Worm (Caenorhabditis elegans): ENCODE measurements around the gene rps-12.

DNA sequence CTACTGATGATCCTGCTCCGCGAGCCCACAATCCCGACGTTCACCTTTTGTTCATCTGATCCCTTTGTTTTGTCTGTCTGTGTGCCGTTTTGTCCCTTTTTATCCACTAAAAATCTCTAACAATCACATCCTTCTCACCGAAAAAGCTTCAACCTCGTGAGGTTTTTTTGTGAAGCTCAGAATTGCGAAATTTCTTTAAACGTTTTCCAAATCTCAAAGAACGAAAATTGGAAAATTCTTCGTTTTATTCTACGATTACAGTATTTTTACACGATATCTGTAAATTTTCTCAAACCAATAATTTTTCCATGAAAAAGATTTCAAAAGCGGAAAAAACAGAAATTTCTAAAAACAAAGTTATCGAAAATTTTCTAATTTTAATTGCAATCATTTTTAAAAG, 4.9 kb upstream of the rps-12 start:
- no peak for TF ChIP-seq him-1 (tag; optimal IDR thresholded peaks at IDR 0.05)
- TF ChIP-seq W03F9.2 (tag; optimal IDR thresholded peaks at IDR 0.05), result no peak
